Worm (Caenorhabditis elegans) whole organism, late embryonic: ENCODE results near the gene gmpr-1.
A peak's percentile ranks its signal among the peaks of the same experiment; 100 is the strongest.

Experiments
- C38D4.7 ChIP-seq: fragments of 200-800 bp; sonication (Bioruptor generic); optimal IDR thresholded peaks from 2 replicates; lab custom pipeline; 2018; ENCODE audit warnings: mild to moderate bottlenecking, missing genetic modification characterization, moderate library complexity, missing compliant biosample characterization
- K02D7.2 ChIP-seq: sonication (generic microtip); optimal IDR thresholded peaks from 2 replicates; lab custom pipeline; 2017; ENCODE audit warnings: mild to moderate bottlenecking, missing genetic modification characterization, missing compliant biosample characterization
- ceh-14 ChIP-seq: sonication (generic microtip); optimal IDR thresholded peaks from 2 replicates; lab custom pipeline; 2016; ENCODE audit warnings: missing genotype, missing genetic modification characterization, missing compliant biosample characterization
- ceh-18 ChIP-seq: sonication (generic microtip); optimal IDR thresholded peaks from 2 replicates; lab custom pipeline; 2016; ENCODE audit warnings: missing genetic modification characterization, missing compliant biosample characterization
- ceh-19 ChIP-seq: fragments of 200-800 bp; sonication (Bioruptor generic); optimal IDR thresholded peaks from 2 replicates; lab custom pipeline; 2018; ENCODE audit warnings: mild to moderate bottlenecking, missing genetic modification characterization, missing compliant biosample characterization
- ceh-2 ChIP-seq: sonication (generic microtip); optimal IDR thresholded peaks from 2 replicates; lab custom pipeline; 2016; ENCODE audit warnings: missing genotype, missing genetic modification characterization, missing compliant biosample characterization
- ceh-22 ChIP-seq: sonication (generic microtip); optimal IDR thresholded peaks from 2 replicates; lab custom pipeline; 2017; ENCODE audit warnings: missing biosample characterization, missing genetic modification characterization
- ceh-31 ChIP-seq: sonication (generic microtip); optimal IDR thresholded peaks from 2 replicates; lab custom pipeline; 2016; ENCODE audit warnings: missing genetic modification characterization, missing compliant biosample characterization
- ceh-34 ChIP-seq: sonication (generic microtip); optimal IDR thresholded peaks from 2 replicates; lab custom pipeline; 2016; ENCODE audit warnings: mild to moderate bottlenecking, missing genetic modification characterization, missing compliant biosample characterization
- ceh-45 ChIP-seq: fragments of 200-800 bp; sonication (Bioruptor generic); IDR thresholded peaks from 2 replicates; pipeline ENCODE4 v1.3.6; 2022; ENCODE audit warnings: missing genetic modification reagents, missing genetic modification characterization, missing compliant biosample characterization
- dve-1 ChIP-seq: sonication (generic microtip); optimal IDR thresholded peaks from 2 replicates; lab custom pipeline; 2017; ENCODE audit warnings: antibody characterized with exemption, mild to moderate bottlenecking, missing genetic modification characterization, missing compliant biosample characterization
- elt-2 ChIP-seq: sonication (generic microtip); optimal IDR thresholded peaks from 2 replicates; lab custom pipeline; 2016; ENCODE audit warnings: missing genetic modification reagents, missing genetic modification characterization, missing compliant biosample characterization
- elt-4 ChIP-seq: sonication (generic microtip); optimal IDR thresholded peaks from 2 replicates; lab custom pipeline; 2016; ENCODE audit warnings: missing genetic modification characterization, missing compliant biosample characterization
- ets-4 ChIP-seq: sonication (generic microtip); optimal IDR thresholded peaks from 2 replicates; lab custom pipeline; 2016; ENCODE audit warnings: missing genetic modification characterization, missing compliant biosample characterization
- eyg-1 ChIP-seq: sonication (generic microtip); optimal IDR thresholded peaks from 2 replicates; lab custom pipeline; 2016; ENCODE audit warnings: missing genotype, missing genetic modification characterization, missing compliant biosample characterization
- fax-1 ChIP-seq: sonication (generic microtip); optimal IDR thresholded peaks from 2 replicates; lab custom pipeline; 2016; ENCODE audit warnings: missing genotype, missing genetic modification characterization, missing compliant biosample characterization
- fkh-10 ChIP-seq: fragments of 150-350 bp; optimal IDR thresholded peaks from 2 replicates; lab custom pipeline; 2014; ENCODE audit warnings: missing biosample characterization, missing genetic modification reagents, missing genetic modification characterization
- fkh-6 ChIP-seq: sonication (generic microtip); optimal IDR thresholded peaks from 2 replicates; lab custom pipeline; 2016; ENCODE audit warnings: missing genetic modification characterization, missing compliant biosample characterization
- hlh-30 ChIP-seq: sonication (generic microtip); optimal IDR thresholded peaks from 2 replicates; lab custom pipeline; 2017; ENCODE audit warnings: antibody characterized with exemption, missing genetic modification characterization, missing compliant biosample characterization; ENCODE audit not compliant: insufficient read depth
- lim-6 ChIP-seq: sonication (generic microtip); optimal IDR thresholded peaks from 2 replicates; lab custom pipeline; 2016; ENCODE audit warnings: missing genetic modification characterization, missing compliant biosample characterization
- lin-11 ChIP-seq: fragments of 200-800 bp; sonication (Bioruptor generic); optimal IDR thresholded peaks from 2 replicates; lab custom pipeline; 2018; ENCODE audit warnings: mild to moderate bottlenecking, missing genetic modification characterization, missing compliant biosample characterization
- madf-2 ChIP-seq: sonication (generic microtip); optimal IDR thresholded peaks from 2 replicates; lab custom pipeline; 2017; ENCODE audit warnings: missing genetic modification characterization, missing compliant biosample characterization
- nfya-1 ChIP-seq: sonication (generic microtip); optimal IDR thresholded peaks from 2 replicates; lab custom pipeline; 2017; ENCODE audit warnings: missing genetic modification characterization, mild to moderate bottlenecking, missing compliant biosample characterization, antibody characterized with exemption, moderate library complexity
- npax-4 ChIP-seq: sonication (generic microtip); optimal IDR thresholded peaks from 2 replicates; lab custom pipeline; 2016; ENCODE audit warnings: missing genetic modification characterization, missing compliant biosample characterization
- odd-2 ChIP-seq: sonication (generic microtip); optimal IDR thresholded peaks from 2 replicates; lab custom pipeline; 2017; ENCODE audit warnings: antibody characterized with exemption, mild to moderate bottlenecking, missing genetic modification characterization, missing compliant biosample characterization
- pha-2 ChIP-seq: sonication (generic microtip); optimal IDR thresholded peaks from 2 replicates; lab custom pipeline; 2017; ENCODE audit warnings: mild to moderate bottlenecking, missing genetic modification characterization, missing compliant biosample characterization
- pha-4 ChIP-seq: fragments of 150-350 bp; optimal IDR thresholded peaks from 2 replicates; lab custom pipeline; 2018; ENCODE audit warnings: missing biosample characterization, missing genetic modification reagents, missing genetic modification characterization
- ref-2 ChIP-seq: sonication (generic microtip); optimal IDR thresholded peaks from 2 replicates; lab custom pipeline; 2016; ENCODE audit warnings: missing genetic modification characterization, missing compliant biosample characterization
- rnt-1 ChIP-seq: sonication (generic microtip); optimal IDR thresholded peaks from 2 replicates; lab custom pipeline; 2016; ENCODE audit warnings: missing genetic modification characterization, missing compliant biosample characterization
- sdc-2 ChIP-seq: sonication (generic microtip); optimal IDR thresholded peaks from 2 replicates; lab custom pipeline; 2016; ENCODE audit warnings: missing genotype, missing genetic modification characterization, missing compliant biosample characterization
- tbx-7 ChIP-seq: sonication (generic microtip); optimal IDR thresholded peaks from 2 replicates; lab custom pipeline; 2016; ENCODE audit warnings: missing genotype, missing genetic modification characterization, missing compliant biosample characterization
- ttx-3 ChIP-seq: sonication (generic microtip); optimal IDR thresholded peaks from 2 replicates; lab custom pipeline; 2016; ENCODE audit warnings: missing genetic modification reagents, missing genetic modification characterization, missing compliant biosample characterization
- unc-3 ChIP-seq, 2 experiments: fragments of 200-800 bp in 1 of 2; sonication (Bioruptor generic) in 1 of 2; sonication (generic microtip) in 1 of 2; conservative IDR thresholded peaks in 1 of 2; optimal IDR thresholded peaks in 1 of 2; 2 replicates each; pipeline versions ENCODE4 v1.3.6 to Lab custom; 2016 to 2022; ENCODE audit warnings: missing compliant biosample characterization in 2 of 2, missing genetic modification characterization in 2 of 2, missing genetic modification reagents in 1 of 2
- unc-42 ChIP-seq: sonication (generic microtip); optimal IDR thresholded peaks from 2 replicates; lab custom pipeline; 2016; ENCODE audit warnings: missing genotype, missing genetic modification characterization, missing compliant biosample characterization
- ztf-16 ChIP-seq: sonication (generic microtip); optimal IDR thresholded peaks from 2 replicates; lab custom pipeline; 2017; ENCODE audit warnings: missing genetic modification characterization, missing compliant biosample characterization

gmpr-1 gene

DNA sequence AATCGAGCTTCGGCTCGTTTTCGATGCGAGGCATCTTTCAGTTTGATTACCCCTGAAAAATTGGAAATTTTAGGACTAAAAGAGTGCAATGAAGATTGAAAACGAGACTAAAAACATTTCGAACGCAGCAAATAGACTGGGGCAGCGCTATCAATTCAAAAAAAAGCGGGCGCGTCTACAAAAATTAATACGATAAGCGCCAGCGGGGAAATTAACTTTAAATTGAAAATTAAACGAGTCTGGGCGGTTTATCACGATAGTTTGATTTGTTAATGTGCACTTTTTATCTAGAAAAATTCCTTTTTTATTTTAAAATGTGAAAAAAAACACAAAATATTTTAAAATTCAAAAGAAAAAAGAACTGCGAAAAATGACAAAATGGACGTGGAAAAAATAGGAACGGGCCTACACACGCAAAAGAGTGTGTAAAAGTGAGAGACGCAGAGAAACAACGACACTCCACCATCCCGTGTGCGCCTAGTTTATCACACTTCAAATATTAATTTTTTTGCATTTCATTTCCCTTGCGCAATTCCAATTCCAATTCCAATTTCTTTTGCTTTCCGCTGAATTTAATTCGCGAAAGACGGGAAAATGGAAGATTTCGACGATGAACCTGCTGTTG lies at the start of gene gmpr-1, which contains the start of gene fipp-1:
Gene gmpr-1, minus strand, starts transcription at position 75 of the 625 bp plus-strand sequence.
Gene fipp-1, plus strand, starts transcription at position 499 of the 625 bp plus-strand sequence.
- no peak for TF ChIP-seq tbx-7 (tag; lab: Kevin White, UChicago)
- peak; percentile 43 for TF ChIP-seq unc-42 (tag; lab: Kevin White, UChicago)
- no peak for TF ChIP-seq fkh-6
- TF ChIP-seq pha-2 (tag; lab: Kevin White, UChicago) = no peak
- no peak for TF ChIP-seq odd-2 (tag; lab: Kevin White, UChicago)
- TF ChIP-seq hlh-30 = no peak
- peak; percentile 29 for TF ChIP-seq nfya-1
- TF ChIP-seq ceh-45 (GFP tag; lab: Robert Waterston, UW) = no peak
- TF ChIP-seq ceh-34 (tag; lab: Kevin White, UChicago) = no peak
- no peak for TF ChIP-seq eyg-1 (tag; lab: Kevin White, UChicago)
- TF ChIP-seq rnt-1 (tag; lab: Kevin White, UChicago) = no peak
- TF ChIP-seq ttx-3 (tag; lab: Kevin White, UChicago) = no peak
- peak; percentile 22 for TF ChIP-seq ceh-14 (tag; lab: Kevin White, UChicago)
- TF ChIP-seq ceh-2 (tag; lab: Kevin White, UChicago) = no peak
- no peak for TF ChIP-seq elt-4 (tag; lab: Kevin White, UChicago)
- TF ChIP-seq K02D7.2 (tag; lab: Kevin White, UChicago) = no peak
- TF ChIP-seq ceh-31 (tag; lab: Kevin White, UChicago) = peak; percentile 12
- no peak for TF ChIP-seq ets-4 (tag; lab: Kevin White, UChicago)
- TF ChIP-seq ref-2 (tag; lab: Kevin White, UChicago) = no peak
- TF ChIP-seq lin-11 (tag; lab: Kevin White, UChicago) = no peak
- peak; percentile 32 for TF ChIP-seq elt-2
- no peak for TF ChIP-seq pha-4 (tag; lab: Kevin White, UChicago)
- TF ChIP-seq madf-2 = no peak

DNA sequence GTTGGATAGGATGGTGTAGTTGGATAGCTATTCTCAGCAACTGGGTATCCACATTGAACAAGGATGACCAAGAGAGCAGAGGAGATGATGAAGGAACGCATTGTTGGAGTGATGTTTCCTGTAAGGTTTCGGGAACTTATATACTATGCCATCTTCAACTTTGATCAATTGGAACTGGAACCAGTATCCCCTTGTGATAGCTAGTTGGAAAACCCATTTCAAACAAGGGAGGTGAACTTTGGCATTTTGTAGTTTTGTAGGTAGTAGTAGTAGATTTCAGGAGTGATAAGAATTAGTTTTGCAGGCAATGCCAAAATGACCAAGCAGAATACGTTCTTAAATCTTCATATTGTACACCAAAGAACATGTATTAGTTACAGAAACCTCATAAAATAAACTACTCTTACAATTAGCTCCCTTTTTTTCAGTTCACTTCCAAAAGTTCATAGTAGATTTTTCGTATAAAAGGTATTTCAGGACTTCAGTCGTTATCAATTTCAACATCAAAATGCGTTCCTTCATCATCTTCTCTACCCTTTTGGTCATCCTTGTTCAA lies 48.7 kb upstream of the gmpr-1 start, which contains the start of the genes Y47D7A.7 and Y47D7A.2:
Gene Y47D7A.7, minus strand, starts transcription at position 101 of the 556 bp plus-strand sequence.
Gene Y47D7A.2, plus strand, starts transcription at position 506 of the 556 bp plus-strand sequence.
- TF ChIP-seq madf-2 (no peak), fkh-10 (no peak), odd-2 (tag; lab: Kevin White, UChicago) (no peak), C38D4.7 (GFP tag; lab: Kevin White, UChicago) (no peak), dve-1 (tag; lab: Kevin White, UChicago) (no peak), lim-6 (tag; lab: Kevin White, UChicago) (no peak), tbx-7 (tag; lab: Kevin White, UChicago) (no peak), ceh-18 (tag; lab: Kevin White, UChicago) (no peak), npax-4 (tag; lab: Kevin White, UChicago) (no peak), ceh-19 (GFP tag; lab: Kevin White, UChicago) (no peak), fkh-6 (no peak), elt-4 (tag; lab: Kevin White, UChicago) (no peak), nfya-1 (no peak), hlh-30 (no peak)

DNA sequence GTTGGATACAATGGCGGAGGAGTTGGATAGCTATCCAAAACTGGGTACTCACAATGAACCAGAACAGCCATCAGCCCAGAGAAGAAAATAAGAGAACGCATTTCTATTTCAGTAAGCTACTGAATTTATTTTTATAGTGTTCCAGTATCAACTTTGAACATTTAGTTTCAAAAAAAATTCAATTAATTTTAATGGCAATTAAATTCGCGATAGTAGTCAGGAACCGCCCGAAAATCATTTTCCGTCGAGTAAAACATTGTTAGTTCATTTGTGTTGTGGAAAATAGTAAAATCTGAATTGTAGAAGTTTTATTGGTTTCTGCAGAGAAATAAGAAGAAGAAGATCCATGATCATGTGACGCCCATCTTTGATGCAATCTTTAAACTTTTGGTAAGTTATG lies 46.9 kb upstream of the gmpr-1 start, which contains the start of gene Y47D7A.6:
Gene Y47D7A.6, minus strand, starts transcription at position 101 of the 400 bp plus-strand sequence.
- TF ChIP-seq ceh-19 (GFP tag; lab: Kevin White, UChicago) (no peak), ceh-22 (tag; lab: Kevin White, UChicago) (no peak), ztf-16 (tag; lab: Kevin White, UChicago) (no peak), unc-3 (GFP tag; conservative IDR thresholded peaks at IDR 0.05; lab: Robert Waterston, UW) (no peak), unc-3 (tag; optimal IDR thresholded peaks at IDR 0.05; lab: Kevin White, UChicago) (no peak), sdc-2 (tag; lab: Kevin White, UChicago) (no peak), fax-1 (tag; lab: Kevin White, UChicago) (no peak)
